Worm (Caenorhabditis elegans) whole organism, early embryonic: ENCODE results near the gene W06G6.9.

Source experiments
- F13C5.2 ChIP-seq: sonication (generic microtip); optimal IDR thresholded peaks from 2 replicates; lab custom pipeline; 2017; ENCODE audit warnings: mild to moderate bottlenecking, missing genetic modification characterization, inconsistent platforms, missing compliant biosample characterization
- ama-1 ChIP-seq: fragments of 150-350 bp; optimal IDR thresholded peaks from 2 replicates; lab custom pipeline; 2014
- ceh-36 ChIP-seq: sonication (generic microtip); optimal IDR thresholded peaks from 2 replicates; lab custom pipeline; 2016; ENCODE audit warnings: missing genetic modification characterization, inconsistent platforms, missing compliant biosample characterization
- hmg-4 ChIP-seq: fragments of 200-800 bp; sonication (Bioruptor generic); optimal IDR thresholded peaks from 2 replicates; lab custom pipeline; 2018; ENCODE audit warnings: mild to moderate bottlenecking, missing genetic modification characterization, missing compliant biosample characterization
- pes-1 ChIP-seq: fragments of 200-800 bp; sonication (Bioruptor generic); IDR thresholded peaks from 2 replicates; pipeline ENCODE4 v1.3.6; 2022; ENCODE audit warnings: missing genetic modification reagents, missing genetic modification characterization, missing compliant biosample characterization
- scrt-1 ChIP-seq: fragments of 200-800 bp; sonication (Bioruptor generic); IDR thresholded peaks from 2 replicates; pipeline ENCODE4 v1.3.6; 2022; ENCODE audit warnings: missing genetic modification characterization, missing compliant biosample characterization

ce11 chrV:16610094-16610493, 36.2 kb downstream of the W06G6.9 start:
- TF ChIP-seq scrt-1 (GFP tag; lab: Robert Waterston, UW), result no peak
- TF ChIP-seq pes-1 (GFP tag; lab: Robert Waterston, UW), result no peak
- TF ChIP-seq ama-1 (lab: Kevin White, UChicago), result no peak
- no peak for TF ChIP-seq F13C5.2 (tag; lab: Kevin White, UChicago)
- no peak for TF ChIP-seq hmg-4 (GFP tag; lab: Kevin White, UChicago)
- TF ChIP-seq ceh-36, result no peak
